Worm (Caenorhabditis elegans) whole organism, late embryonic: Measurements from ENCODE around the gene F41E6.1.

Experiments used
- F13H6.1 ChIP-seq: sonication (generic microtip); optimal IDR thresholded peaks from 2 replicates; lab custom pipeline; 2016; ENCODE audit warnings: missing genetic modification characterization, missing compliant biosample characterization
- K02D7.2 ChIP-seq: sonication (generic microtip); optimal IDR thresholded peaks from 2 replicates; lab custom pipeline; 2017; ENCODE audit warnings: mild to moderate bottlenecking, missing genetic modification characterization, missing compliant biosample characterization
- T23F11.4 ChIP-seq: fragments of 200-800 bp; sonication (Bioruptor generic); optimal IDR thresholded peaks from 2 replicates; lab custom pipeline; 2018; ENCODE audit warnings: mild to moderate bottlenecking, missing genetic modification characterization, missing compliant biosample characterization
- Y22D7AL.16 ChIP-seq: sonication (generic microtip); optimal IDR thresholded peaks from 2 replicates; lab custom pipeline; 2016; ENCODE audit warnings: missing genetic modification characterization, missing compliant biosample characterization
- ahr-1 ChIP-seq: sonication (generic microtip); optimal IDR thresholded peaks from 2 replicates; lab custom pipeline; 2016; ENCODE audit warnings: missing genetic modification characterization, missing compliant biosample characterization
- ama-1 ChIP-seq: fragments of 150-350 bp; optimal IDR thresholded peaks from 2 replicates; lab custom pipeline; 2014
- ceh-18 ChIP-seq: sonication (generic microtip); optimal IDR thresholded peaks from 2 replicates; lab custom pipeline; 2016; ENCODE audit warnings: missing genetic modification characterization, missing compliant biosample characterization
- ceh-19 ChIP-seq: fragments of 200-800 bp; sonication (Bioruptor generic); optimal IDR thresholded peaks from 2 replicates; lab custom pipeline; 2018; ENCODE audit warnings: mild to moderate bottlenecking, missing genetic modification characterization, missing compliant biosample characterization
- ceh-2 ChIP-seq: sonication (generic microtip); optimal IDR thresholded peaks from 2 replicates; lab custom pipeline; 2016; ENCODE audit warnings: missing genotype, missing genetic modification characterization, missing compliant biosample characterization
- ceh-22 ChIP-seq: sonication (generic microtip); optimal IDR thresholded peaks from 2 replicates; lab custom pipeline; 2017; ENCODE audit warnings: missing biosample characterization, missing genetic modification characterization
- ceh-24 ChIP-seq: sonication (generic microtip); optimal IDR thresholded peaks from 2 replicates; lab custom pipeline; 2016; ENCODE audit warnings: mild to moderate bottlenecking, missing genetic modification characterization, missing compliant biosample characterization
- ceh-31 ChIP-seq: sonication (generic microtip); optimal IDR thresholded peaks from 2 replicates; lab custom pipeline; 2016; ENCODE audit warnings: missing genetic modification characterization, missing compliant biosample characterization
- ceh-45 ChIP-seq: fragments of 200-800 bp; sonication (Bioruptor generic); IDR thresholded peaks from 2 replicates; pipeline ENCODE4 v1.3.6; 2022; ENCODE audit warnings: missing genetic modification reagents, missing genetic modification characterization, missing compliant biosample characterization
- ceh-48 ChIP-seq: sonication (generic microtip); optimal IDR thresholded peaks from 2 replicates; lab custom pipeline; 2016; ENCODE audit warnings: missing genetic modification characterization, inconsistent platforms, missing compliant biosample characterization
- ceh-9 ChIP-seq: sonication (generic microtip); optimal IDR thresholded peaks from 2 replicates; lab custom pipeline; 2016; ENCODE audit warnings: mild to moderate bottlenecking, missing genetic modification characterization, inconsistent platforms, missing compliant biosample characterization
- dve-1 ChIP-seq: sonication (generic microtip); optimal IDR thresholded peaks from 2 replicates; lab custom pipeline; 2017; ENCODE audit warnings: antibody characterized with exemption, mild to moderate bottlenecking, missing genetic modification characterization, missing compliant biosample characterization
- elt-2 ChIP-seq: sonication (generic microtip); optimal IDR thresholded peaks from 2 replicates; lab custom pipeline; 2016; ENCODE audit warnings: missing genetic modification reagents, missing genetic modification characterization, missing compliant biosample characterization
- elt-4 ChIP-seq: sonication (generic microtip); optimal IDR thresholded peaks from 2 replicates; lab custom pipeline; 2016; ENCODE audit warnings: missing genetic modification characterization, missing compliant biosample characterization
- ets-4 ChIP-seq: sonication (generic microtip); optimal IDR thresholded peaks from 2 replicates; lab custom pipeline; 2016; ENCODE audit warnings: missing genetic modification characterization, missing compliant biosample characterization
- fax-1 ChIP-seq: sonication (generic microtip); optimal IDR thresholded peaks from 2 replicates; lab custom pipeline; 2016; ENCODE audit warnings: missing genotype, missing genetic modification characterization, missing compliant biosample characterization
- fkh-10 ChIP-seq: fragments of 150-350 bp; optimal IDR thresholded peaks from 2 replicates; lab custom pipeline; 2014; ENCODE audit warnings: missing biosample characterization, missing genetic modification reagents, missing genetic modification characterization
- fkh-6 ChIP-seq: sonication (generic microtip); optimal IDR thresholded peaks from 2 replicates; lab custom pipeline; 2016; ENCODE audit warnings: missing genetic modification characterization, missing compliant biosample characterization
- hlh-13 ChIP-seq: fragments of 200-800 bp; sonication (Bioruptor generic); optimal IDR thresholded peaks from 2 replicates; lab custom pipeline; 2018; ENCODE audit warnings: mild to moderate bottlenecking, missing genetic modification characterization, missing compliant biosample characterization
- hlh-6 ChIP-seq: sonication (generic microtip); optimal IDR thresholded peaks from 2 replicates; lab custom pipeline; 2016; ENCODE audit warnings: missing genotype, missing genetic modification characterization, missing compliant biosample characterization
- hlh-8 ChIP-seq: sonication (generic microtip); optimal IDR thresholded peaks from 2 replicates; lab custom pipeline; 2016; ENCODE audit warnings: missing genotype, missing genetic modification characterization, missing compliant biosample characterization
- madf-2 ChIP-seq: sonication (generic microtip); optimal IDR thresholded peaks from 2 replicates; lab custom pipeline; 2017; ENCODE audit warnings: missing genetic modification characterization, missing compliant biosample characterization
- nhr-11 ChIP-seq: fragments of 150-350 bp; optimal IDR thresholded peaks from 2 replicates; lab custom pipeline; 2014; ENCODE audit warnings: missing biosample characterization, missing genetic modification characterization
- nhr-232 ChIP-seq: sonication (generic microtip); optimal IDR thresholded peaks from 2 replicates; lab custom pipeline; 2016; ENCODE audit warnings: missing genetic modification characterization, missing compliant biosample characterization
- npax-4 ChIP-seq: sonication (generic microtip); optimal IDR thresholded peaks from 2 replicates; lab custom pipeline; 2016; ENCODE audit warnings: missing genetic modification characterization, missing compliant biosample characterization
- odd-2 ChIP-seq: sonication (generic microtip); optimal IDR thresholded peaks from 2 replicates; lab custom pipeline; 2017; ENCODE audit warnings: antibody characterized with exemption, mild to moderate bottlenecking, missing genetic modification characterization, missing compliant biosample characterization
- pat-9 ChIP-seq: fragments of 200-800 bp; sonication (Bioruptor generic); optimal IDR thresholded peaks from 2 replicates; lab custom pipeline; 2018; ENCODE audit warnings: mild to moderate bottlenecking, missing genetic modification characterization, moderate library complexity, missing compliant biosample characterization
- pha-4 ChIP-seq: fragments of 150-350 bp; optimal IDR thresholded peaks from 2 replicates; lab custom pipeline; 2018; ENCODE audit warnings: missing biosample characterization, missing genetic modification reagents, missing genetic modification characterization
- pqm-1 ChIP-seq: sonication (generic microtip); optimal IDR thresholded peaks from 2 replicates; lab custom pipeline; 2016; ENCODE audit warnings: missing genetic modification characterization, missing compliant biosample characterization
- ref-2 ChIP-seq: sonication (generic microtip); optimal IDR thresholded peaks from 2 replicates; lab custom pipeline; 2016; ENCODE audit warnings: missing genetic modification characterization, missing compliant biosample characterization
- rnt-1 ChIP-seq: sonication (generic microtip); optimal IDR thresholded peaks from 2 replicates; lab custom pipeline; 2016; ENCODE audit warnings: missing genetic modification characterization, missing compliant biosample characterization
- sdc-2 ChIP-seq: sonication (generic microtip); optimal IDR thresholded peaks from 2 replicates; lab custom pipeline; 2016; ENCODE audit warnings: missing genotype, missing genetic modification characterization, missing compliant biosample characterization
- sox-2 ChIP-seq: fragments of 200-800 bp; sonication (Bioruptor generic); IDR thresholded peaks from 2 replicates; pipeline ENCODE4 v1.3.6; 2022; ENCODE audit warnings: missing genetic modification reagents, missing genetic modification characterization, missing compliant biosample characterization
- sox-4 ChIP-seq: sonication (generic microtip); optimal IDR thresholded peaks from 2 replicates; lab custom pipeline; 2017; ENCODE audit warnings: mild to moderate bottlenecking, missing genetic modification characterization, inconsistent platforms, missing compliant biosample characterization
- tbx-2 ChIP-seq: sonication (generic microtip); optimal IDR thresholded peaks from 2 replicates; lab custom pipeline; 2016; ENCODE audit warnings: missing genetic modification characterization, missing compliant biosample characterization
- tbx-7 ChIP-seq: sonication (generic microtip); optimal IDR thresholded peaks from 2 replicates; lab custom pipeline; 2016; ENCODE audit warnings: missing genotype, missing genetic modification characterization, missing compliant biosample characterization
- ttx-3 ChIP-seq: sonication (generic microtip); optimal IDR thresholded peaks from 2 replicates; lab custom pipeline; 2016; ENCODE audit warnings: missing genetic modification reagents, missing genetic modification characterization, missing compliant biosample characterization
- unc-3 ChIP-seq, 2 experiments: fragments of 200-800 bp in 1 of 2; sonication (Bioruptor generic) in 1 of 2; sonication (generic microtip) in 1 of 2; conservative IDR thresholded peaks in 1 of 2; optimal IDR thresholded peaks in 1 of 2; 2 replicates each; pipeline versions ENCODE4 v1.3.6 to Lab custom; 2016 to 2022; ENCODE audit warnings: missing compliant biosample characterization in 2 of 2, missing genetic modification characterization in 2 of 2, missing genetic modification reagents in 1 of 2
- unc-42 ChIP-seq: sonication (generic microtip); optimal IDR thresholded peaks from 2 replicates; lab custom pipeline; 2016; ENCODE audit warnings: missing genotype, missing genetic modification characterization, missing compliant biosample characterization
- unc-55 ChIP-seq: sonication (generic microtip); optimal IDR thresholded peaks from 2 replicates; lab custom pipeline; 2017; ENCODE audit warnings: missing biosample characterization, missing genetic modification reagents, missing genetic modification characterization
- zip-5 ChIP-seq: sonication (generic microtip); optimal IDR thresholded peaks from 2 replicates; lab custom pipeline; 2016; ENCODE audit warnings: missing genetic modification characterization, missing compliant biosample characterization
- ztf-16 ChIP-seq: sonication (generic microtip); optimal IDR thresholded peaks from 2 replicates; lab custom pipeline; 2017; ENCODE audit warnings: missing genetic modification characterization, missing compliant biosample characterization

The F41E6.1 gene

DNA sequence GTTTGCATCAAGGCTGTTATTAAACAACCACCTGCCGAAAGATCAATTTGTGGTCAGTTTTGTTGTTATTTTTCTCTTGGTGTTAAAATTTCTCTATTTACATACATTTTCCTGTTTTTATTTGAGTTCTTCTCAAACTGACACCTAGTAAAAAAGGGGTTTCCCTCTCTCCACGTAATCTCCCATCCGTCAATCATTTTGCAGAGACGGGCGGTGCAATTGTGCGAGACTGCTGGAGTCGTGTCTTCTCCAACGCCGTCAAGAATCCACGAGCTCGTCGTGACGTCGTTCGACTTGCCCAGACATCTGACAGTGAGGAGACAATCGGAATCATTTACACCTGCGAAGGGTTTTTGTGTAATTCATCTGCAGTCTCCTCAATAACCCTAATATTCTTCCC, 4.0 kb downstream of the F41E6.1 start:
- peak; percentile 12 for TF ChIP-seq unc-55 (GFP tag; lab: Kevin White, UChicago)
- no peak for TF ChIP-seq F13H6.1 (tag; lab: Kevin White, UChicago)
- TF ChIP-seq tbx-7 (tag; lab: Kevin White, UChicago) = no peak
- TF ChIP-seq nhr-11 = no peak
- TF ChIP-seq ceh-22 = no peak
- no peak for TF ChIP-seq pat-9 (tag; lab: Kevin White, UChicago)
- TF ChIP-seq hlh-6 = no peak
- TF ChIP-seq ceh-9 (tag; lab: Kevin White, UChicago) = no peak
- TF ChIP-seq ama-1 = no peak

DNA sequence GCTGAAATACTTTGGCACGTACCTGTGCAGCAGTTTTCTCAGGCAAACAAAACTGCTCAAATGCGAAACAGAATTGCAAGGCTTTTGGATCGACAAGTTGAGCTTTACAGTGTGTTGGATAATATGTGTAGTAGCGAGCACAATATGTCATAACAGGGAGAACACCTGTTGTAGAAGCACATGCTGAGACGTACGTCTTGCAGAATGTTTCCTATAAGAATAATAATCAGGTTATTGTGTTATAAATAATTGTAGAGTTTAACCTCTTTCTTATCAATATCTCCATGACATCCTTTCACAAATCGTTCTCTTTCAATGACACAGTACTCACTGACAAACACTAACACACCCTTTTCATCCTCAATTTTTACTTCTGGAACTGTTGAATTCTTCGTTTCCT, 5.2 kb downstream of the F41E6.1 start:
- TF ChIP-seq unc-42 = no peak
- TF ChIP-seq ceh-2 = no peak
- TF ChIP-seq ahr-1 = no peak
- no peak for TF ChIP-seq ceh-19
- TF ChIP-seq K02D7.2 (tag; lab: Kevin White, UChicago) = no peak
- TF ChIP-seq tbx-2 (tag; lab: Kevin White, UChicago) = no peak
- TF ChIP-seq T23F11.4 (GFP tag; lab: Kevin White, UChicago) = no peak
- TF ChIP-seq ceh-48 = no peak
- no peak for TF ChIP-seq fkh-6 (tag; lab: Kevin White, UChicago)
- no peak for TF ChIP-seq unc-55 (GFP tag; lab: Kevin White, UChicago)
- TF ChIP-seq sox-2 (GFP tag; lab: Robert Waterston, UW) = no peak
- TF ChIP-seq ets-4 (tag; lab: Kevin White, UChicago) = no peak
- TF ChIP-seq fax-1 (tag; lab: Kevin White, UChicago) = no peak
- TF ChIP-seq, all 69 proteins: peak for 0

DNA sequence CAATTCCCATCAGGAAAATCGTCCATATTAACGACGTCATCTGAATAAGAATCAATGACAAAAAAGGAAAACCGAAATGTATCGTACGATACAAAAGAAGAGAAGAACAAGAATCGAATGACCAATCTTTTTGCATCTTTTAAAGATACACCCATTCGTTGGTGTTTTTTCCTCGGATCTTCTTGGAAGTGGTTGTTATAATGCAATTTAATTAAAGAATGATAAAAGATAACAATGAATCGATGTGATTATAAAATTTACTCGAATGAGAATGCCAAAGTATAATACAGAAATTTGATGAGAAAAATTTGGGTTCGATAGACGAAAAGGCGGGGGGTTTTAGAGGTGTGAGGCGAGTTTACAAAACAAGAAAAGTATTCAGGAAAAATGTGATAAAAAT, 6.6 kb downstream of the F41E6.1 start, which contains the start of gene F41E6.12:
F41E6.12 (minus strand) TSS at position 101 of the 400 bp plus-strand sequence.
- TF ChIP-seq sox-4 (no peak), ceh-31 (no peak), ama-1 (no peak), zip-5 (tag; lab: Kevin White, UChicago) (no peak), ahr-1 (no peak), unc-3 (GFP tag; conservative IDR thresholded peaks at IDR 0.05; lab: Robert Waterston, UW) (no peak), unc-3 (tag; optimal IDR thresholded peaks at IDR 0.05; lab: Kevin White, UChicago) (no peak), F13H6.1 (tag; lab: Kevin White, UChicago) (no peak)

DNA sequence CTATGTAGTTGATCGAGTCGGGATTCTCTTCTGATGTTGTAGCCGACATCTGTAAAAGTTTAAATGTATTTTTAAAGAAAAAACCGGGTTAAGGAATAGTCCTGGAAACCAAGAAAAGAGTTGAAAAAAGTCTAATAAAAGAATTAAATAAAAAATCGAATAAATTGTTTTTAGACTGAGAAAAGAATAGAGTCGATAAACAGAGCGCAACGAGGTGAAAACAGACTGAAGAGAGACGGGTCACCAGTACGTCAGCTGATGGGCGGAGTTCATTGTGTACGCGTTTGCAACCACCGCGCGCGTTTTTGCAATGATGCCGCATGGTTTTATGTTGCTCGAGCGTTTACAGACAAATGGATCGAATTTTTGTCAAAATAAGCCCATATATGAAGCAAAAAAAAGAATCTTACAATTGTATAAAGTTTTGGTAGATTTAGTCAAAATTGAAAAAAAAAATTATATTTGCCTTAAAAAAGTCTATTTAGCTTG, 8.9 kb downstream of the F41E6.1 start, which contains the start of gene atg-18:
atg-18 (minus strand) TSS at position 51 of the 489 bp plus-strand sequence.
- peak; percentile 21 for TF ChIP-seq sdc-2 (tag; lab: Kevin White, UChicago)
- no peak for TF ChIP-seq pha-4 (tag; lab: Kevin White, UChicago)
- TF ChIP-seq ttx-3 (tag; lab: Kevin White, UChicago) = peak; percentile 65
- no peak for TF ChIP-seq ref-2 (tag; lab: Kevin White, UChicago)
- TF ChIP-seq odd-2 = peak; percentile 20
- TF ChIP-seq pqm-1 = peak; percentile 36
- peak; percentile 41 for TF ChIP-seq rnt-1
- TF ChIP-seq unc-42 = peak; percentile 49
- TF ChIP-seq ceh-48 = no peak
- peak; percentile 23 for TF ChIP-seq madf-2 (tag; lab: Kevin White, UChicago)
- TF ChIP-seq ceh-31 = peak; percentile 81
- TF ChIP-seq ceh-18 = peak; percentile 38
- TF ChIP-seq fkh-10 (GFP tag; lab: Kevin White, UChicago) = peak; percentile 19
- TF ChIP-seq ceh-2 = peak; percentile 68
- peak; percentile 21 for TF ChIP-seq pat-9 (tag; lab: Kevin White, UChicago)
- TF ChIP-seq Y22D7AL.16 (tag; lab: Kevin White, UChicago) = no peak
- TF ChIP-seq ztf-16 (tag; lab: Kevin White, UChicago) = peak; percentile 43
- no peak for TF ChIP-seq dve-1 (tag; lab: Kevin White, UChicago)
- peak; percentile 35 for TF ChIP-seq nhr-232 (tag; lab: Kevin White, UChicago)
- TF ChIP-seq sox-2 (GFP tag; lab: Robert Waterston, UW) = no peak
- TF ChIP-seq ceh-19 = peak; percentile 62
- TF ChIP-seq ceh-45 (GFP tag; lab: Robert Waterston, UW) = no peak
- TF ChIP-seq tbx-7 (tag; lab: Kevin White, UChicago) = peak; percentile 2
- no peak for TF ChIP-seq zip-5 (tag; lab: Kevin White, UChicago)
- no peak for TF ChIP-seq ceh-24 (tag; lab: Kevin White, UChicago)
- TF ChIP-seq K02D7.2 (tag; lab: Kevin White, UChicago) = peak; percentile 36
- TF ChIP-seq fkh-6 (tag; lab: Kevin White, UChicago) = peak; percentile 17
- TF ChIP-seq hlh-13 (GFP tag; lab: Kevin White, UChicago) = no peak
- TF ChIP-seq npax-4 (tag; lab: Kevin White, UChicago) = no peak
- TF ChIP-seq elt-2 (tag; lab: Kevin White, UChicago) = peak; percentile 81
- peak; percentile 56 for TF ChIP-seq hlh-8 (tag; lab: Kevin White, UChicago)
- TF ChIP-seq unc-55 (GFP tag; lab: Kevin White, UChicago) = no peak
- TF ChIP-seq ceh-22 = no peak
- TF ChIP-seq elt-4 (tag; lab: Kevin White, UChicago) = no peak
